Worm (Caenorhabditis elegans) whole organism, L4/young adult: ENCODE measurements around the gene ipla-2.

ENCODE experiments used
- W03F9.2 ChIP-seq: fragments of 150-350 bp; optimal IDR thresholded peaks from 2 replicates; lab custom pipeline; 2014; ENCODE audit warnings: missing biosample characterization, missing genetic modification characterization
- dao-5 ChIP-seq: sonication (generic microtip); optimal IDR thresholded peaks from 2 replicates; lab custom pipeline; 2016; ENCODE audit warnings: missing genotype, missing genetic modification characterization, moderate library complexity, missing compliant biosample characterization
- him-1 ChIP-seq: sonication (generic microtip); optimal IDR thresholded peaks from 2 replicates; lab custom pipeline; 2016; ENCODE audit warnings: missing genotype, missing genetic modification reagents, missing genetic modification characterization, missing compliant biosample characterization

- TF ChIP-seq him-1 (tag; lab: Kevin White, UChicago) = no peak
- TF ChIP-seq dao-5 = no peak
- TF ChIP-seq W03F9.2 (tag; lab: Kevin White, UChicago) = peak; percentile 72
Measured at ce11 chrX:9837989-9838541, at the start of gene ipla-2.
